Worm (Caenorhabditis elegans) whole organism, L3 larva: ENCODE measurements around the gene ZC84.6.

ENCODE experiments used
- ama-1 ChIP-seq: fragments of 150-350 bp; optimal IDR thresholded peaks from 2 replicates; lab custom pipeline; 2018
- ceh-82 ChIP-seq: fragments of 150-350 bp; optimal IDR thresholded peaks from 2 replicates; lab custom pipeline; 2014; ENCODE audit warnings: missing biosample characterization, missing genetic modification characterization
- mdl-1 ChIP-seq: fragments of 150-350 bp; optimal IDR thresholded peaks from 2 replicates; lab custom pipeline; 2014; ENCODE audit warnings: missing biosample characterization, missing genetic modification characterization

DNA sequence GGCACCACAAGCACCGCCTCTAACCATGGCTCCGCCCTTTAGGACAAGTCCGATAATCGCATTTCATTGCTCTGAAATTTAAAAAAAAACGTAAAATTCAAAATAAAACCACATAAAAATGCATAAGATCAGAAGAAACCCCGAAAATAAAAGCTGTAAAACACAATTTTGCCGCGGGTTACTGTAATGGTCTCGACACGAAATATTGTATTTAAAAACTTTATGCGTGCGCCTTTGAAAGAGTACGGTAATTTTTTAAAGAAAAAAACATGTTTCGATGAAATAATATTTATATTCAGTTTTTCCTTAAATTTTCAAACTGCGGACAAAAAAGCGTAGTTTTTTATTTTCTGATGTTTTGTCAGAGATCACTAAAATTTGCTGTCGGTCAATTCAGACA, 29.2 kb upstream of the ZC84.6 start, which contains the start of gene rnr-1:
- no peak for TF ChIP-seq ama-1
- no peak for TF ChIP-seq mdl-1 (tag; lab: Kevin White, UChicago)
- TF ChIP-seq ceh-82 (tag; lab: Kevin White, UChicago): no peak
